Worm (Caenorhabditis elegans) whole organism, young adult: ENCODE results near the gene sulp-5.

Source experiments
- F23B12.7 ChIP-seq: sonication (generic microtip); optimal IDR thresholded peaks from 2 replicates; lab custom pipeline; 2017; ENCODE audit warnings: missing genetic modification characterization, mild to moderate bottlenecking, missing compliant biosample characterization, antibody characterized with exemption, moderate library complexity; ENCODE audit not compliant: insufficient read depth
- F37B4.10 ChIP-seq: fragments of 200-800 bp; sonication (Bioruptor generic); IDR thresholded peaks from 2 replicates; pipeline ENCODE4 v1.3.6; 2022; ENCODE audit warnings: missing genetic modification characterization, missing compliant biosample characterization
- K11D2.4 ChIP-seq: fragments of 200-800 bp; sonication (Bioruptor generic); IDR thresholded peaks from 2 replicates; pipeline ENCODE4 v1.3.6; 2022; ENCODE audit warnings: missing genetic modification reagents, missing genetic modification characterization, missing compliant biosample characterization
- K12H6.12 ChIP-seq: fragments of 200-800 bp; sonication (Bioruptor generic); optimal IDR thresholded peaks from 2 replicates; lab custom pipeline; 2018; ENCODE audit warnings: mild to moderate bottlenecking, missing genetic modification characterization, missing compliant biosample characterization
- T07F8.4 ChIP-seq: sonication (generic microtip); optimal IDR thresholded peaks from 2 replicates; lab custom pipeline; 2016; ENCODE audit warnings: mild to moderate bottlenecking, missing genetic modification characterization, moderate library complexity, missing compliant biosample characterization
- T26A5.8 ChIP-seq: sonication (generic microtip); optimal IDR thresholded peaks from 2 replicates; lab custom pipeline; 2016; ENCODE audit warnings: missing genetic modification characterization, missing compliant biosample characterization
- Y53F4B.3 ChIP-seq: fragments of 200-800 bp; sonication (Bioruptor generic); IDR thresholded peaks from 2 replicates; pipeline ENCODE4 v1.3.6; 2022; ENCODE audit warnings: missing genetic modification reagents, missing genetic modification characterization, missing compliant biosample characterization
- Y53G8AR.9 ChIP-seq: fragments of 200-800 bp; sonication (Bioruptor generic); conservative IDR thresholded peaks from 2 replicates; pipeline ENCODE4 v1.3.6; 2022; ENCODE audit warnings: missing genetic modification reagents, missing genetic modification characterization, missing compliant biosample characterization
- Y95B8A.8 ChIP-seq: fragments of 200-800 bp; sonication (Bioruptor generic); IDR thresholded peaks from 2 replicates; pipeline ENCODE4 v1.3.6; 2022; ENCODE audit warnings: missing genetic modification reagents, missing genetic modification characterization, missing compliant biosample characterization
- ZK185.1 ChIP-seq: sonication (generic microtip); optimal IDR thresholded peaks from 2 replicates; lab custom pipeline; 2016; ENCODE audit warnings: mild to moderate bottlenecking, missing genetic modification characterization, missing compliant biosample characterization; ENCODE audit not compliant: poor library complexity, severe bottlenecking
- ama-1 ChIP-seq, 3 experiments: fragments of 150-350 bp in 1 of 3; sonication (generic microtip) in 2 of 3; optimal IDR thresholded peaks; 2 replicates each; lab custom pipeline; 2014 to 2018; ENCODE audit warnings: missing biosample characterization in 2 of 3, missing genetic modification characterization in 2 of 3, missing genetic modification reagents in 2 of 3
- aptf-3 ChIP-seq: fragments of 200-800 bp; sonication (Bioruptor generic); IDR thresholded peaks from 2 replicates; pipeline ENCODE4 v1.3.6; 2022; ENCODE audit warnings: missing genetic modification characterization, missing compliant biosample characterization
- bed-1 ChIP-seq: fragments of 200-800 bp; sonication (Bioruptor generic); IDR thresholded peaks from 2 replicates; pipeline ENCODE4 v1.3.6; 2022; ENCODE audit warnings: missing genetic modification reagents, missing genetic modification characterization, missing compliant biosample characterization
- cebp-1 ChIP-seq, 2 experiments: fragments of 200-800 bp in 1 of 2; sonication (Bioruptor generic) in 1 of 2; sonication (generic microtip) in 1 of 2; IDR thresholded peaks in 1 of 2; optimal IDR thresholded peaks in 1 of 2; 2 replicates each; pipeline versions ENCODE4 v1.3.6 to Lab custom; 2017 to 2022; ENCODE audit warnings: missing compliant biosample characterization in 2 of 2, missing genetic modification characterization in 2 of 2, mild to moderate bottlenecking in 1 of 2, missing genetic modification reagents in 1 of 2, moderate library complexity in 1 of 2
- cebp-2 ChIP-seq: fragments of 200-800 bp; sonication (Bioruptor generic); IDR thresholded peaks from 2 replicates; pipeline ENCODE4 v1.3.6; 2022; ENCODE audit warnings: missing genetic modification characterization, missing compliant biosample characterization
- ceh-100 ChIP-seq: fragments of 200-800 bp; sonication (Bioruptor generic); IDR thresholded peaks from 2 replicates; pipeline ENCODE4 v1.3.6; 2022; ENCODE audit warnings: missing genetic modification reagents, missing genetic modification characterization, missing compliant biosample characterization
- ceh-79 ChIP-seq: sonication (generic microtip); optimal IDR thresholded peaks from 2 replicates; lab custom pipeline; 2017; ENCODE audit warnings: mild to moderate bottlenecking, missing genetic modification characterization, missing compliant biosample characterization
- die-1 ChIP-seq: sonication (generic microtip); optimal IDR thresholded peaks from 2 replicates; lab custom pipeline; 2016; ENCODE audit warnings: missing genotype, mild to moderate bottlenecking, missing genetic modification characterization, missing compliant biosample characterization
- dpff-1 ChIP-seq: sonication (generic microtip); optimal IDR thresholded peaks from 2 replicates; lab custom pipeline; 2017; ENCODE audit warnings: mild to moderate bottlenecking, missing genetic modification characterization, missing compliant biosample characterization
- egl-18 ChIP-seq: fragments of 200-800 bp; sonication (Bioruptor generic); IDR thresholded peaks from 2 replicates; pipeline ENCODE4 v1.3.6; 2022; ENCODE audit warnings: missing genetic modification reagents, missing genetic modification characterization, missing compliant biosample characterization
- egrh-3 ChIP-seq: fragments of 200-800 bp; sonication (Bioruptor generic); IDR thresholded peaks from 2 replicates; pipeline ENCODE4 v1.3.6; 2022; ENCODE audit warnings: missing genetic modification reagents, missing genetic modification characterization, missing compliant biosample characterization
- him-1 ChIP-seq: sonication (generic microtip); optimal IDR thresholded peaks from 2 replicates; lab custom pipeline; 2016; ENCODE audit warnings: missing genotype, missing genetic modification reagents, missing genetic modification characterization, missing compliant biosample characterization
- hmg-1.2 ChIP-seq: fragments of 200-800 bp; sonication (Bioruptor generic); IDR thresholded peaks from 2 replicates; pipeline ENCODE4 v1.3.6; 2022; ENCODE audit warnings: missing genetic modification reagents, missing genetic modification characterization, missing compliant biosample characterization
- hmg-20 ChIP-seq: fragments of 200-800 bp; sonication (Bioruptor generic); IDR thresholded peaks from 2 replicates; pipeline ENCODE4 v1.3.6; 2022; ENCODE audit warnings: missing genetic modification reagents, missing genetic modification characterization, missing compliant biosample characterization
- lag-1 ChIP-seq: fragments of 200-800 bp; sonication (Bioruptor generic); IDR thresholded peaks from 2 replicates; pipeline ENCODE4 v1.3.6; 2022; ENCODE audit warnings: missing genetic modification reagents, missing genetic modification characterization, missing compliant biosample characterization
- lin-35 ChIP-seq, 3 experiments: fragments of 150-350 bp in 2 of 3; sonication (generic microtip) in 1 of 3; optimal IDR thresholded peaks; 2 replicates each; lab custom pipeline; 2014 to 2018; ENCODE audit warnings: missing biosample characterization in 3 of 3, missing genetic modification characterization in 3 of 3, missing genetic modification reagents in 3 of 3
- lir-1 ChIP-seq: fragments of 200-800 bp; sonication (Bioruptor generic); conservative IDR thresholded peaks from 2 replicates; pipeline ENCODE4 v1.3.6; 2022; ENCODE audit warnings: missing genetic modification reagents, missing genetic modification characterization, missing compliant biosample characterization
- lsl-1 ChIP-seq: fragments of 200-800 bp; sonication (Bioruptor generic); optimal IDR thresholded peaks from 2 replicates; lab custom pipeline; 2018; ENCODE audit warnings: mild to moderate bottlenecking, missing genetic modification characterization, moderate library complexity, missing compliant biosample characterization
- mel-28 ChIP-seq: sonication (generic microtip); optimal IDR thresholded peaks from 2 replicates; lab custom pipeline; 2016; ENCODE audit warnings: borderline replicate concordance, mild to moderate bottlenecking, missing genetic modification characterization, missing compliant biosample characterization
- nhr-120 ChIP-seq: fragments of 200-800 bp; sonication (Bioruptor generic); IDR thresholded peaks from 2 replicates; pipeline ENCODE4 v1.3.6; 2022; ENCODE audit warnings: missing genetic modification characterization, missing compliant biosample characterization
- nhr-80 ChIP-seq: sonication (generic microtip); optimal IDR thresholded peaks from 2 replicates; lab custom pipeline; 2016; ENCODE audit warnings: missing genetic modification characterization, missing compliant biosample characterization
- pha-4 ChIP-seq: fragments of 150-350 bp; sonication (generic microtip); optimal IDR thresholded peaks from 2 replicates; lab custom pipeline; 2014; ENCODE audit warnings: missing biosample characterization, missing genetic modification reagents, missing genetic modification characterization
- rpc-1 ChIP-seq, 2 experiments: fragments of 150-350 bp in 1 of 2; sonication (generic microtip) in 1 of 2; optimal IDR thresholded peaks; 2 replicates each; lab custom pipeline; 2014 to 2018; ENCODE audit warnings: missing biosample characterization in 1 of 2, missing genetic modification characterization in 1 of 2, missing genetic modification reagents in 1 of 2, missing genotype in 1 of 2
- xnd-1 ChIP-seq: sonication (generic microtip); optimal IDR thresholded peaks from 2 replicates; lab custom pipeline; 2016; ENCODE audit warnings: missing genotype, missing genetic modification reagents, missing genetic modification characterization, missing compliant biosample characterization
- zfh-2 ChIP-seq: fragments of 200-800 bp; sonication (Bioruptor generic); conservative IDR thresholded peaks from 2 replicates; pipeline ENCODE4 v1.3.6; 2022; ENCODE audit warnings: missing genetic modification reagents, missing genetic modification characterization, missing compliant biosample characterization
- zim-3 ChIP-seq: sonication (generic microtip); optimal IDR thresholded peaks from 2 replicates; lab custom pipeline; 2017; ENCODE audit warnings: mild to moderate bottlenecking, missing genetic modification characterization, moderate library complexity, missing compliant biosample characterization
- ztf-3 ChIP-seq: fragments of 200-800 bp; sonication (Bioruptor generic); optimal IDR thresholded peaks from 2 replicates; lab custom pipeline; 2018; ENCODE audit warnings: mild to moderate bottlenecking, missing genetic modification characterization, missing compliant biosample characterization
- ztf-6 ChIP-seq: fragments of 200-800 bp; sonication (Bioruptor generic); IDR thresholded peaks from 2 replicates; pipeline ENCODE4 v1.3.6; 2022; ENCODE audit warnings: missing genetic modification reagents, missing genetic modification characterization, missing compliant biosample characterization

The sulp-5 gene

DNA sequence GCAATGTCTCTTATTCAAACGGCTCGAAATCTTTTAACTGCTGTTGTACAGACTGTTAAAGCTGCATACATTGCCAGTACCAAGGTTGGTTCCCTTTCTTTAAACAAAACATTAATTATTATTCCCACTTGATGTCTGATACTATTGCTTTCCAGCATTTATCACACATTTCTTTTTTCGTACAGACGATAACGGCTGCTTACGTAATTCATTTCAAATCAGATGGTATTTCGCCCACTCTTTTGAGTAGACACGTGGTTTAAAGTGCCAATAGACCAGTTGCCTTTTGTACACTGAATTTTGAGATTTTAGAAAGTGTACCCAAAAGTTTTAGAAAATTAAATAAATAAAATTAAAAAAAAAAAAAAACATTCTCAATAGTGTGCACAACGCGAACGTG lies 30.4 kb upstream of the sulp-5 start:
- no peak for TF ChIP-seq cebp-1 (GFP tag; IDR thresholded peaks at IDR 0.05; lab: Robert Waterston, UW)
- TF ChIP-seq cebp-1 (tag; optimal IDR thresholded peaks at IDR 0.05; lab: Kevin White, UChicago) = peak; percentile 39
- peak; percentile 56 for TF ChIP-seq nhr-80 (tag; lab: Kevin White, UChicago)
- TF ChIP-seq K11D2.4 (GFP tag; lab: Robert Waterston, UW) = no peak
- TF ChIP-seq, all 124 proteins: peak for 2

DNA sequence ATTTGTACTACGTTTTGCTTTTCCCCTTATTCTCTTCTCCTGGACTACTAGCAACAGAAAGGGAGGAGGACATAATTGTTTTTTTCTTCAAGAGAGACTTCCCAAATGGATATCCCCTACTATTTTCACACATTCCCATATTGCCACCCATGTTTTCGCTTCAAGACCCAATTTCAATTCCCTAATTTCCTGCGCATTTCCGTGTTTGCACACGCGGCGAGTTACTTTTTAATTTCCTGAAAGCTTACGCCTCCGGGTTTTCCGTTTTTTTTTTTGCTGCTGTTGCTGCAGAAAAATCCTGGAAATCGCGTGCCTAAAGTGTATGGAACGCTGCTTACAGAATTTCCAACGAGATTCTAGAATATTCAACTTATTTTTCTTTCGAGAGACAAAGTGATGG lies 27.5 kb upstream of the sulp-5 start:
- TF ChIP-seq hmg-1.2 (GFP tag; lab: Robert Waterston, UW) (no peak), Y95B8A.8 (GFP tag; lab: Robert Waterston, UW) (no peak), ztf-6 (no peak), K12H6.12 (tag; lab: Kevin White, UChicago) (no peak), T07F8.4 (no peak), egl-18 (no peak), ztf-3 (GFP tag; lab: Kevin White, UChicago) (no peak), Y53F4B.3 (no peak), lin-35 (GFP tag; optimal IDR thresholded peaks at IDR 0.05; lab: Kevin White, UChicago) (no peak), zfh-2 (GFP tag; lab: Robert Waterston, UW) (no peak), F37B4.10 (GFP tag; lab: Robert Waterston, UW) (no peak), ceh-100 (GFP tag; lab: Robert Waterston, UW) (no peak), dpff-1 (tag; lab: Kevin White, UChicago) (no peak), aptf-3 (GFP tag; lab: Robert Waterston, UW) (no peak), cebp-2 (GFP tag; lab: Robert Waterston, UW) (no peak), ama-1 (optimal IDR thresholded peaks at IDR 0.05; lab: Kevin White, UChicago) (no peak), ama-1 (GFP tag; optimal IDR thresholded peaks at IDR 0.05; lab: Kevin White, UChicago) (no peak), xnd-1 (tag; lab: Kevin White, UChicago) (no peak)

DNA sequence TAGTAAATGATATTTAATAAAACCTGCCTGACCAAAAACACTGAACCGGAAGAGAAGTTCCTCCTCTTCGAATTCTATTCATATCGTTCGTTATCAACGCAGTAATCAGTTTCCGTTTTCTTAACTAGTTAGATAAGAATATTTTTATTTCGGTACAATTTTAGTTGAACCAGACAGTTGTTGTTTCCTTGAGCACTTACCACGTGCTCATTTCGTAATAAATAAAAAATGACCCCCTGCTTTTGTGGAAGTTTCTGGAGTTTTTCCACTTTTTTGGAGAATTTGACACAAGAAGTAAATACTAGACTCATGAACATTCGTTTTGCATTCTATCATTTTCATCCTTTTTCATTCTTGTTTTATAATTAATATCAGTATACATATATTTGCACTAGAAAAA lies 26.1 kb upstream of the sulp-5 start:
- TF ChIP-seq cebp-1 (GFP tag; IDR thresholded peaks at IDR 0.05; lab: Robert Waterston, UW) (no peak), cebp-1 (tag; optimal IDR thresholded peaks at IDR 0.05; lab: Kevin White, UChicago) (peak; percentile 76), zim-3 (tag; lab: Kevin White, UChicago) (no peak)

DNA sequence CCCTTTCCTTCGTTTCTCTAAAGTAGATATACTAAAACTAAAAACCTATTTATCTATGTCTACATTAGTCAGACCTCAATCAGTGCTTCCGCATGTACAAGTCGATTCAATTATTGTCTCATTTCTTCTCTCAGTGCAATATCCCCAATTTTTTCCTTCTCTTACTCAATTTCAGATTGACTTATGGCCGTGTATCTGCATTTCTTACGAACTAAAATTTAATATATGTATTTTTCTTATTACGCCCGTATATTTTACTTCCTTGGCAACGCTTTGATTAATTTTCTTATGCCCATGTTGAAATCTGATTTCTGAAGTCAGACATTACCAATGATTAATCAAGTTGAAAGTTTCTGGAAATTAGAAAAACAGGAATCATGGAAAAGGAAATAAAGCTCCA lies 24.9 kb upstream of the sulp-5 start:
- TF ChIP-seq ceh-79 (tag; lab: Kevin White, UChicago) = no peak
- no peak for TF ChIP-seq ZK185.1 (tag; lab: Kevin White, UChicago)
- no peak for TF ChIP-seq egrh-3 (GFP tag; lab: Robert Waterston, UW)
- TF ChIP-seq, all 124 proteins: peak for 0

ce11 chrV:11856022-11856421 lies 23.8 kb upstream of the sulp-5 start:
- TF ChIP-seq lsl-1 (GFP tag; lab: Kevin White, UChicago) (no peak), T26A5.8 (no peak), Y53G8AR.9 (GFP tag; lab: Robert Waterston, UW) (no peak), bed-1 (no peak), F23B12.7 (tag; lab: Kevin White, UChicago) (no peak), lir-1 (GFP tag; lab: Robert Waterston, UW) (no peak), nhr-80 (tag; lab: Kevin White, UChicago) (no peak), cebp-1 (GFP tag; IDR thresholded peaks at IDR 0.05; lab: Robert Waterston, UW) (no peak), cebp-1 (tag; optimal IDR thresholded peaks at IDR 0.05; lab: Kevin White, UChicago) (no peak), lag-1 (GFP tag; lab: Robert Waterston, UW) (no peak), him-1 (tag; lab: Kevin White, UChicago) (no peak), pha-4 (no peak), die-1 (tag; lab: Kevin White, UChicago) (no peak), mel-28 (no peak), rpc-1 (optimal IDR thresholded peaks at IDR 0.05; lab: Kevin White, UChicago) (no peak), rpc-1 (tag; optimal IDR thresholded peaks at IDR 0.05; lab: Kevin White, UChicago) (no peak), hmg-20 (GFP tag; lab: Robert Waterston, UW) (no peak), nhr-120 (GFP tag; lab: Robert Waterston, UW) (no peak)
- TF ChIP-seq, all 124 proteins: peak for 0
